Fruit fly (Drosophila melanogaster) whole organism, embryonic: ENCODE measurements around the gene CG13609.

ENCODE experiments used
- Bgb ChIP-seq: fragments of 200-800 bp; sonication (Bioruptor generic); IDR thresholded peaks from 2 replicates; pipeline ENCODE4 v1.3.6; 2022; ENCODE audit warnings: missing biosample characterization, missing genetic modification characterization; ENCODE audit not compliant: partially characterized antibody
- CG10321 ChIP-seq: fragments of 200-800 bp; sonication (Bioruptor generic); IDR thresholded peaks from 2 replicates; pipeline ENCODE4 v1.3.6; 2022; ENCODE audit warnings: missing biosample characterization, missing genetic modification characterization
- CG10462 ChIP-seq: fragments of 200-800 bp; sonication (Bioruptor generic); optimal IDR thresholded peaks from 2 replicates; lab custom pipeline; 2016; ENCODE audit warnings: missing biosample characterization, missing genetic modification characterization
- CG10565 ChIP-seq: fragments of 200-800 bp; sonication (Bioruptor generic); optimal IDR thresholded peaks from 3 replicates; lab custom pipeline; 2016; ENCODE audit warnings: missing biosample characterization, mild to moderate bottlenecking, missing genetic modification characterization
- CG10959 ChIP-seq: fragments of 200-800 bp; sonication (Bioruptor generic); IDR thresholded peaks from 2 replicates; pipeline ENCODE4 v1.3.6; 2022; ENCODE audit warnings: missing biosample characterization, missing genetic modification characterization
- CG11456 ChIP-seq: fragments of 200-800 bp; sonication (Bioruptor generic); IDR thresholded peaks from 3 replicates; pipeline ENCODE4 v1.3.6; 2022; ENCODE audit warnings: missing biosample characterization, missing genetic modification characterization
- CG12104 ChIP-seq: fragments of 200-800 bp; sonication (Bioruptor generic); optimal IDR thresholded peaks from 3 replicates; lab custom pipeline; 2016; ENCODE audit warnings: missing biosample characterization, missing genetic modification characterization
- CG12219 ChIP-seq: fragments of 200-800 bp; sonication (Bioruptor generic); optimal IDR thresholded peaks from 3 replicates; lab custom pipeline; 2018; ENCODE audit warnings: missing biosample characterization, mild to moderate bottlenecking, missing genetic modification characterization
- CG13296 ChIP-seq: fragments of 200-800 bp; sonication (Bioruptor generic); optimal IDR thresholded peaks from 3 replicates; lab custom pipeline; 2018; ENCODE audit warnings: missing biosample characterization, mild to moderate bottlenecking, missing genetic modification characterization
- CG14014 ChIP-seq: fragments of 200-800 bp; sonication (Bioruptor generic); IDR thresholded peaks from 2 replicates; pipeline ENCODE4 v1.3.6; 2022; ENCODE audit warnings: missing biosample characterization, missing genetic modification characterization
- CG15269 ChIP-seq: fragments of 200-800 bp; sonication (Bioruptor generic); optimal IDR thresholded peaks from 2 replicates; lab custom pipeline; 2018; ENCODE audit warnings: missing biosample characterization, mild to moderate bottlenecking, missing genetic modification characterization, moderate library complexity
- CG15479 ChIP-seq: fragments of 200-800 bp; sonication (Bioruptor generic); optimal IDR thresholded peaks from 3 replicates; lab custom pipeline; 2019; ENCODE audit warnings: missing biosample characterization, mild to moderate bottlenecking, missing genetic modification characterization, moderate library complexity
- CG16779 ChIP-seq: fragments of 200-800 bp; sonication (Bioruptor generic); IDR thresholded peaks from 2 replicates; pipeline ENCODE4 v1.3.6; 2022; ENCODE audit warnings: missing biosample characterization, missing genetic modification characterization
- CG16815 ChIP-seq: fragments of 200-800 bp; sonication (Bioruptor generic); optimal IDR thresholded peaks from 3 replicates; lab custom pipeline; 2017; ENCODE audit warnings: missing biosample characterization, mild to moderate bottlenecking, missing genetic modification characterization
- CG16863 ChIP-seq: fragments of 200-800 bp; sonication (Bioruptor generic); optimal IDR thresholded peaks from 3 replicates; lab custom pipeline; 2016; ENCODE audit warnings: missing biosample characterization, missing genetic modification characterization
- CG2116 ChIP-seq: fragments of 200-800 bp; sonication (Bioruptor generic); optimal IDR thresholded peaks from 3 replicates; lab custom pipeline; 2018; ENCODE audit warnings: missing biosample characterization, mild to moderate bottlenecking, missing genetic modification characterization
- CG2202 ChIP-seq: fragments of 200-800 bp; sonication (Bioruptor generic); optimal IDR thresholded peaks from 2 replicates; lab custom pipeline; 2018; ENCODE audit warnings: missing biosample characterization, mild to moderate bottlenecking, missing genetic modification characterization
- CG30403 ChIP-seq: fragments of 200-800 bp; sonication (Bioruptor generic); optimal IDR thresholded peaks from 3 replicates; lab custom pipeline; 2016; ENCODE audit warnings: missing biosample characterization, missing genetic modification characterization
- CG3281 ChIP-seq: fragments of 200-800 bp; sonication (Bioruptor generic); optimal IDR thresholded peaks from 3 replicates; lab custom pipeline; 2017; ENCODE audit warnings: missing biosample characterization, mild to moderate bottlenecking, missing genetic modification characterization
- CG42726 ChIP-seq: fragments of 200-800 bp; sonication (Bioruptor generic); IDR thresholded peaks from 2 replicates; pipeline ENCODE4 v1.3.6; 2022; ENCODE audit warnings: missing biosample characterization, missing genetic modification characterization; ENCODE audit not compliant: partially characterized antibody
- CG4282 ChIP-seq: fragments of 200-800 bp; sonication (Bioruptor generic); optimal IDR thresholded peaks from 2 replicates; lab custom pipeline; 2016; ENCODE audit warnings: missing biosample characterization, missing genetic modification characterization
- CG43689 ChIP-seq: fragments of 200-800 bp; sonication (Bioruptor generic); IDR thresholded peaks from 2 replicates; pipeline ENCODE4 v1.3.6; 2022; ENCODE audit warnings: missing biosample characterization, missing genetic modification characterization
- CG4424 ChIP-seq: fragments of 200-800 bp; sonication (Bioruptor generic); optimal IDR thresholded peaks from 3 replicates; lab custom pipeline; 2016; ENCODE audit warnings: missing biosample characterization, missing genetic modification characterization
- CG5180 ChIP-seq: fragments of 200-800 bp; sonication (Bioruptor generic); optimal IDR thresholded peaks from 3 replicates; lab custom pipeline; 2017; ENCODE audit warnings: missing biosample characterization, missing genetic modification characterization, mild to moderate bottlenecking, moderate library complexity, missing genetic modification reagents
- CG6272 ChIP-seq: fragments of 200-800 bp; sonication (Bioruptor generic); IDR thresholded peaks from 2 replicates; pipeline ENCODE4 v1.3.6; 2022; ENCODE audit warnings: missing biosample characterization, missing genetic modification characterization
- CG6654 ChIP-seq: fragments of 200-800 bp; sonication (Bioruptor generic); optimal IDR thresholded peaks from 2 replicates; lab custom pipeline; 2017; ENCODE audit warnings: missing biosample characterization, mild to moderate bottlenecking, missing genetic modification characterization
- CG6683 ChIP-seq: fragments of 200-800 bp; sonication (Bioruptor generic); optimal IDR thresholded peaks from 2 replicates; lab custom pipeline; 2017; ENCODE audit warnings: missing biosample characterization, mild to moderate bottlenecking, missing genetic modification characterization, missing genetic modification reagents
- CG8089 ChIP-seq: fragments of 200-800 bp; sonication (Bioruptor generic); optimal IDR thresholded peaks from 3 replicates; lab custom pipeline; 2016; ENCODE audit warnings: missing biosample characterization, missing genetic modification characterization
- CG9609 ChIP-seq: fragments of 200-800 bp; sonication (Bioruptor generic); optimal IDR thresholded peaks from 3 replicates; lab custom pipeline; 2016; ENCODE audit warnings: missing biosample characterization, missing genetic modification characterization
- Doc2 ChIP-seq: fragments of 200-800 bp; sonication (Bioruptor generic); IDR thresholded peaks from 2 replicates; pipeline ENCODE4 v1.3.6; 2022; ENCODE audit warnings: missing biosample characterization, missing genetic modification characterization
- Gug ChIP-seq: fragments of 200-800 bp; sonication (Bioruptor generic); IDR thresholded peaks from 4 replicates; pipeline ENCODE4 v1.3.6; 2022; ENCODE audit warnings: missing biosample characterization, missing genetic modification characterization
- Meics ChIP-seq: fragments of 200-800 bp; sonication (Bioruptor generic); optimal IDR thresholded peaks from 2 replicates; lab custom pipeline; 2017; ENCODE audit warnings: missing biosample characterization, mild to moderate bottlenecking, missing genetic modification characterization
- Ravus ChIP-seq: fragments of 200-800 bp; sonication (Bioruptor generic); IDR thresholded peaks from 2 replicates; pipeline ENCODE4 v1.3.6; 2022; ENCODE audit warnings: missing biosample characterization, missing genetic modification characterization
- Rx ChIP-seq: fragments of 200-800 bp; sonication (Bioruptor generic); IDR thresholded peaks from 2 replicates; pipeline ENCODE4 v1.3.6; 2022; ENCODE audit warnings: missing biosample characterization, missing genetic modification characterization
- Sox102F ChIP-seq: fragments of 200-800 bp; sonication (Bioruptor generic); optimal IDR thresholded peaks from 2 replicates; lab custom pipeline; 2018; ENCODE audit warnings: missing biosample characterization, mild to moderate bottlenecking, missing genetic modification characterization, moderate library complexity
- Stat92E ChIP-seq, 3 experiments: fragments of >200 bp in 2 of 3; fragments of 200-800 bp in 1 of 3; sonication (Bioruptor generic) in 1 of 3; optimal IDR thresholded peaks; 2 replicates each; lab custom pipeline; 2017 to 2019; ENCODE audit warnings: missing biosample characterization in 3 of 3, missing genetic modification characterization in 3 of 3, mild to moderate bottlenecking in 1 of 3, moderate library complexity in 1 of 3
- aop ChIP-seq: fragments of 200-800 bp; sonication (Bioruptor generic); IDR thresholded peaks from 2 replicates; pipeline ENCODE4 v1.3.6; 2022; ENCODE audit warnings: missing biosample characterization, missing genetic modification characterization
- dm ChIP-seq: fragments of 200-800 bp; sonication (Bioruptor generic); optimal IDR thresholded peaks from 3 replicates; lab custom pipeline; 2016; ENCODE audit warnings: missing biosample characterization, missing genetic modification characterization
- eve ChIP-seq, 2 experiments: fragments of >200 bp; optimal IDR thresholded peaks; 2 replicates each; lab custom pipeline; 2017; ENCODE audit warnings: missing biosample characterization in 2 of 2, missing genetic modification characterization in 2 of 2
- eyg ChIP-seq: fragments of 200-800 bp; sonication (Bioruptor generic); optimal IDR thresholded peaks from 3 replicates; lab custom pipeline; 2016; ENCODE audit warnings: missing biosample characterization, missing genetic modification characterization
- fd96Cb ChIP-seq: fragments of 200-800 bp; sonication (Bioruptor generic); optimal IDR thresholded peaks from 2 replicates; lab custom pipeline; 2018; ENCODE audit warnings: missing biosample characterization, mild to moderate bottlenecking, missing genetic modification characterization, moderate library complexity
- hbn ChIP-seq: fragments of 200-800 bp; sonication (Bioruptor generic); IDR thresholded peaks from 2 replicates; pipeline ENCODE4 v1.3.6; 2022; ENCODE audit warnings: missing biosample characterization, missing genetic modification characterization; ENCODE audit not compliant: partially characterized antibody
- onecut ChIP-seq: fragments of 200-800 bp; sonication (Bioruptor generic); IDR thresholded peaks from 2 replicates; pipeline ENCODE4 v1.3.6; 2022; ENCODE audit warnings: missing biosample characterization, missing genetic modification characterization
- repo ChIP-seq: fragments of 200-800 bp; sonication (Bioruptor generic); optimal IDR thresholded peaks from 2 replicates; lab custom pipeline; 2016; ENCODE audit warnings: missing biosample characterization, missing genetic modification characterization
- run ChIP-seq: fragments of 200-800 bp; sonication (Bioruptor generic); optimal IDR thresholded peaks from 3 replicates; lab custom pipeline; 2018; ENCODE audit warnings: missing biosample characterization, mild to moderate bottlenecking, missing genetic modification characterization
- sc ChIP-seq, 3 experiments: fragments of >200 bp in 2 of 3; fragments of 200-800 bp in 1 of 3; sonication (Bioruptor generic) in 1 of 3; optimal IDR thresholded peaks; 2 replicates in 2 of 3; 3 replicates in 1 of 3; lab custom pipeline; 2017; ENCODE audit warnings: mild to moderate bottlenecking in 1 of 3, missing biosample characterization in 1 of 3, missing genetic modification characterization in 1 of 3, missing genetic modification reagents in 1 of 3
- tll ChIP-seq, 2 experiments: fragments of 200-800 bp in 1 of 2; fragments of >200 bp in 1 of 2; sonication (Bioruptor generic) in 1 of 2; optimal IDR thresholded peaks; 2 replicates each; lab custom pipeline; 2017 to 2019; ENCODE audit warnings: missing biosample characterization in 2 of 2, missing genetic modification characterization in 2 of 2, mild to moderate bottlenecking in 1 of 2, moderate library complexity in 1 of 2
- trem ChIP-seq: fragments of 200-800 bp; optimal IDR thresholded peaks from 3 replicates; lab custom pipeline; 2019; ENCODE audit warnings: missing biosample characterization, mild to moderate bottlenecking, missing genetic modification characterization, moderate library complexity
- wdn ChIP-seq: fragments of 200-800 bp; sonication (Bioruptor generic); IDR thresholded peaks from 2 replicates; pipeline ENCODE4 v1.3.6; 2022; ENCODE audit warnings: missing biosample characterization, missing genetic modification characterization

The CG13609 gene

DNA sequence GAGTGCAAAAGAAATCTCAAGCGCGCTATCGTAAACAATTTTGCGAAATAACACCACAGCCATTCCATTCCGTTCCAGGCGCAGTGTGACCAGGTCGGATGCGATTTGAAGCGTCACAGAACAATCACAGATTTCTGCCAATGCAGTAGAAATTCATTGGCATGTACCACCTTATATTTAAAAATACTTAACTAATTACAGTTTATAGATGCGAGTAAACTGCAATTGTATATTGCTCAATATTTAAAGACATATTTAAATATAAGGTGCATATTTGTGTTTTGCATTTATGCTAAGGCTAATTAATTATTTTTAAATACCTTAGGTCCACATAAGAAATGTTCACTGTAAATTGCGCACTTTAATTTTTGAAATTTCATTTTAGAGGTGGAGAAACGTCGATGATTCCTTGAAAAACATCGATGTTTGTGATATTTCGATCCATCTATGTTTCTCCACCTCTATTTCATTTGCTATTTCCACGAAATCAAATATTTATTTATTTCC is 33.4 kb upstream of the CG13609 start, which contains the start of the genes SMC6 and CG6204 (continued):
- TF ChIP-seq repo (GFP tag; lab: Kevin White, UChicago) (peak; percentile 68), CG8089 (GFP tag; lab: Kevin White, UChicago) (peak; percentile 53), CG11456 (peak; percentile 93), Ravus (GFP tag; lab: Robert Waterston, UW) (peak; percentile 90), Gug (GFP tag; lab: Robert Waterston, UW) (peak; percentile 92), CG6654 (GFP tag; lab: Kevin White, UChicago) (peak; percentile 66), CG3281 (GFP tag; lab: Kevin White, UChicago) (peak; percentile 95), CG30403 (peak; percentile 95), eyg (GFP tag; lab: Kevin White, UChicago) (peak; percentile 52), CG13296 (GFP tag; lab: Kevin White, UChicago) (peak; percentile 91), CG15269 (tag; lab: Kevin White, UChicago) (peak; percentile 96), Meics (GFP tag; lab: Kevin White, UChicago) (peak; percentile 94), CG6683 (GFP tag; lab: Kevin White, UChicago) (peak; percentile 76), CG16779 (GFP tag; lab: Robert Waterston, UW) (peak; percentile 80), CG5180 (no peak), dm (peak; percentile 61), CG2202 (peak; percentile 80), trem (tag; lab: Kevin White, UChicago) (peak; percentile 94), CG6272 (GFP tag; lab: Robert Waterston, UW) (peak; percentile 94), CG16863 (GFP tag; lab: Kevin White, UChicago) (peak; percentile 74), eve (GFP tag; optimal IDR thresholded peaks at IDR 0.05; lab: Kevin White, UChicago) (no peak), Bgb (GFP tag; lab: Robert Waterston, UW) (0 out of 2 replicates have a peak, but pooled peaks have one; percentile 23), CG2116 (peak; percentile 82), CG15479 (peak; percentile 80), onecut (GFP tag; lab: Robert Waterston, UW) (peak; percentile 85), CG10462 (GFP tag; lab: Kevin White, UChicago) (peak; percentile 84), CG12104 (GFP tag; lab: Kevin White, UChicago) (peak; percentile 83), CG43689 (GFP tag; lab: Robert Waterston, UW) (peak; percentile 74), tll (GFP tag; optimal IDR thresholded peaks at IDR 0.05; lab: Kevin White, UChicago) (peak; percentile 32 to 43), sc (optimal IDR thresholded peaks at IDR 0.05; lab: Kevin White, UChicago) (no peak), sc (GFP tag; optimal IDR thresholded peaks at IDR 0.05; lab: Kevin White, UChicago) (peak; percentile 78), CG10959 (GFP tag; lab: Robert Waterston, UW) (peak; percentile 88), CG10565 (GFP tag; lab: Kevin White, UChicago) (peak; percentile 52), CG16815 (GFP tag; lab: Kevin White, UChicago) (peak; percentile 95), CG9609 (GFP tag; lab: Kevin White, UChicago) (peak; percentile 80), hbn (GFP tag; lab: Robert Waterston, UW) (no peak; the same call in 1 of the 2 replicates), CG42726 (GFP tag; lab: Robert Waterston, UW) (no peak), Rx (GFP tag; lab: Robert Waterston, UW) (peak; percentile 89), aop (peak; percentile 18; the same call in 1 of the 2 replicates), CG10321 (GFP tag; lab: Robert Waterston, UW) (peak; percentile 67; the same call in 1 of the 2 replicates), wdn (GFP tag; lab: Robert Waterston, UW) (peak; percentile 90), CG14014 (GFP tag; lab: Robert Waterston, UW) (peak; percentile 96), fd96Cb (tag; lab: Kevin White, UChicago) (peak; percentile 95), Doc2 (GFP tag; lab: Robert Waterston, UW) (peak; percentile 89), CG4282 (GFP tag; lab: Kevin White, UChicago) (peak; percentile 13), CG12219 (GFP tag; lab: Kevin White, UChicago) (peak; percentile 87), CG4424 (peak; percentile 89), run (tag; lab: Kevin White, UChicago) (peak; percentile 92), Sox102F (GFP tag; lab: Kevin White, UChicago) (peak; percentile 95), Stat92E (GFP tag; optimal IDR thresholded peaks at IDR 0.05; lab: Kevin White, UChicago) (peak in 1 of 3 experiments; percentile 89)
